Fruit fly (Drosophila melanogaster) whole organism, prepupa: ENCODE data around the gene Npc2d.

Source experiments
- CG34406 ChIP-seq: fragments of 200-800 bp; sonication (Bioruptor generic); optimal IDR thresholded peaks from 3 replicates; lab custom pipeline; 2016; ENCODE audit warnings: missing biosample characterization, missing genetic modification characterization
- CG6792 ChIP-seq: fragments of 200-800 bp; sonication (Bioruptor generic); optimal IDR thresholded peaks from 3 replicates; lab custom pipeline; 2016; ENCODE audit warnings: missing biosample characterization, missing genetic modification characterization
- CG8119 ChIP-seq: fragments of 200-800 bp; sonication (Bioruptor generic); IDR thresholded peaks from 3 replicates; pipeline ENCODE4 v1.3.6; 2022; ENCODE audit warnings: missing biosample characterization, missing genetic modification characterization
- Smox ChIP-seq: fragments of 200-800 bp; sonication (Bioruptor generic); optimal IDR thresholded peaks from 3 replicates; lab custom pipeline; 2016; ENCODE audit warnings: missing biosample characterization, missing genetic modification characterization
- salr ChIP-seq, 2 experiments: fragments of 200-800 bp; sonication (Bioruptor generic); optimal IDR thresholded peaks; 3 replicates each; lab custom pipeline; 2016 to 2018; ENCODE audit warnings: missing biosample characterization in 2 of 2, missing genetic modification characterization in 2 of 2, mild to moderate bottlenecking in 1 of 2
- svp ChIP-seq: fragments of 200-800 bp; sonication (Bioruptor generic); peaks from one replicate; lab custom pipeline; 2016; ENCODE audit warnings: missing biosample characterization, missing genetic modification characterization

DNA sequence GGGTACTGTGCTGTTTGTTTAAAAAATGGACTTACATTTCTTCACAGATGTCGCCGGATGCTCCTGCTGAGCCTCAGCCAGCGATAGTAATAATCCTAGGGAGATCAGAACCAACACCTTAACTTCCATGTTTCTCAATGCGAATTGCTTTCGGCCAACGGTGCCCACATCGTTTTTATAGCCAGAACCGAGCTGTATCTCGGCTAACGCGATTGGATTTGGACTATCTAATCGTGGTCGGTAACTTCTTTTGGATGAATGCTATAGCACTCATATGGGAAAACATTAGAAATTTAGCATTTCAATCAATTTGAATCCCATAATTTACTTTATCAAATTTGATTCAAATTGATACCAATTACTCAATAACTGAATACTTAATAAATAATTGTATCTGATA lies at the start of gene Npc2d:
- no peak for TF ChIP-seq CG6792 (GFP tag; lab: Kevin White, UChicago)
- TF ChIP-seq CG8119 (GFP tag; lab: Robert Waterston, UW): no peak
- TF ChIP-seq svp (GFP tag; lab: Kevin White, UChicago): no peak
- TF ChIP-seq CG34406 (GFP tag; lab: Kevin White, UChicago): no peak
- no peak for TF ChIP-seq salr (GFP tag; optimal IDR thresholded peaks at IDR 0.05; lab: Kevin White, UChicago)
- no peak for TF ChIP-seq Smox (GFP tag; lab: Kevin White, UChicago)
